Worm (Caenorhabditis elegans): ENCODE data around the gene C31A11.13.

Gene C31A11.13

DNA sequence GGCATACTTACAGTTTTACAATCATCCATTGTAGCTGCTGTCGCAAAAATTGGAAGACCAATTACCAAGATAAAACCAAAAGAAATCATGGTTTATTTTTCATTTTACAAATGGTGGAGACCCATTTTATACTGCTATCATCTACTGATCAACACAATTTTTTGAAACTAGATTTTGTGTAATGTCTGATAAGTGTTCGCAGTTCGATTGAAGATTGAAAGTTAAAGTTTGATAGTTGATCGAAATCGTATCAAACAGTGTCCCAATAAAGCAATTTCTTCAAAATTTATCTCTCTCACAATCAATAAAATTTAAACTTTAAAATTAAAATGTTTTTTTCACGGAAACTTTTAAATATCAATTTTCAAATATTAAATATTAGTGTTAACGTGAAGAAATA is 31.2 kb downstream of the C31A11.13 start, which contains the start of gene T13F3.6:
T13F3.6 (minus strand) TSS at position 101 of the 400 bp plus-strand sequence.
- no peak for TF ChIP-seq ctbp-1 (GFP tag; IDR thresholded peaks at IDR 0.05)
- TF ChIP-seq lin-1 (GFP tag; IDR thresholded peaks at IDR 0.05), result no peak
- TF ChIP-seq lim-7 (GFP tag; IDR thresholded peaks at IDR 0.05), result no peak
- TF ChIP-seq nhr-6 (tag; optimal IDR thresholded peaks at IDR 0.05), result no peak
- TF ChIP-seq zfp-3 (GFP tag; conservative IDR thresholded peaks at IDR 0.05), result no peak
- TF ChIP-seq tra-1 (GFP tag; IDR thresholded peaks at IDR 0.05), result no peak
- TF ChIP-seq mes-2 (tag; optimal IDR thresholded peaks at IDR 0.05; ENCODE audit: poor library complexity, severe bottlenecking), result no peak
- no peak for TF ChIP-seq dmd-8 (GFP tag; IDR thresholded peaks at IDR 0.05)
- no peak for TF ChIP-seq jun-1 (tag; optimal IDR thresholded peaks at IDR 0.05)
- TF ChIP-seq nhr-28 (tag; optimal IDR thresholded peaks at IDR 0.05), result no peak
- TF ChIP-seq hlh-30 (tag; optimal IDR thresholded peaks at IDR 0.05; ENCODE audit: insufficient read depth), result no peak
- no peak for TF ChIP-seq daf-12 (tag; optimal IDR thresholded peaks at IDR 0.05)
- no peak for TF ChIP-seq daf-19 (GFP tag; conservative IDR thresholded peaks at IDR 0.05)
- TF ChIP-seq madf-9 (GFP tag; conservative IDR thresholded peaks at IDR 0.05), result no peak
- TF ChIP-seq Y48G9A.11 (GFP tag; IDR thresholded peaks at IDR 0.05), result no peak
- no peak for TF ChIP-seq daf-8 (GFP tag; IDR thresholded peaks at IDR 0.05)

DNA sequence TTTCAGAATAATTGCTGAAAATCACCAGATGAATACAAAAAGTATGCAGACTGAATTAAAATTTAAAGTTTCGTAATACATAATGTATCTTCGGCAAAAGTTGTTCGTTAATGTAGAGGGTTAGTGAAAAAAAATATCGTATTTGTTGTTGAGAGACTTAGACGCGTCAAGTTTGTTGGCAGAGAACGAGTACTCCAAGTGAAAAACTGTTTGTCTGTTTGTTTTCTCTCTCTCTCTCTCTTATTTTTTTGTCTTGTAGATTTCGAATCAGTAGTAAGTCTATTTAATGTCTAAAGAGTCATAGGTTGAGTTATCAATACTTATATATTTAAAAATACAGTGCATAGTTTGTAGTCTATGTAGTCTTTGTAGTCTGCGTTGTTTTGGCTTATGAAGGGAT is 32.8 kb downstream of the C31A11.13 start, which contains the start of the genes fbxa-2 and T13F3.8:
fbxa-2 (minus strand) TSS at position 101 of the 400 bp plus-strand sequence.
T13F3.8 (plus strand) TSS at position 245 of the 400 bp plus-strand sequence.
- TF ChIP-seq nhr-28 (tag; optimal IDR thresholded peaks at IDR 0.05), result peak; percentile 39
- no peak for TF ChIP-seq nhr-11 (tag; optimal IDR thresholded peaks at IDR 0.05)
- TF ChIP-seq zfp-3 (GFP tag; conservative IDR thresholded peaks at IDR 0.05), result 0 out of 2 replicates have a peak, but pooled peaks have one; percentile 15

DNA sequence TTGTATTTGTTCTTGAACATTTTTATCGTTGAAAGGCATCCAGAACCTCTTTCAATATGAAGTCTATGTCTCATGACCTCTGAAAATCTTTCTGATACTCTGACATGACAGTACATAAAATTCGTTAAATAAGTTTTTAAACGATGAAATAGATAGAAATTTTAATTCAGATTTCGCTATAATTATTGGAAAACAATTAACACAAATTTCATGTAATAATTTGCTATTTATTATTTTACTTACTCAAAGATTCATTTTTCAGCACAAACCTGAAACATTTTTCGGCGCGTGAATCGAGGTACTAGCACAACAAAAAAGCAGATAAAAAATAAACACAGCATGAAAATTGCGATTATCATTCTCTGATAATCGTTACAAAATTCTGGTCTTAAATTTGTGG is 35.8 kb downstream of the C31A11.13 start, which contains the start of gene T13F3.4:
T13F3.4 (minus strand) TSS at position 101 of the 400 bp plus-strand sequence.
- TF ChIP-seq ceh-28 (tag; optimal IDR thresholded peaks at IDR 0.05) (no peak), dve-1 (tag; optimal IDR thresholded peaks at IDR 0.05; ENCODE audit: insufficient read depth) (no peak), nhr-41 (GFP tag; IDR thresholded peaks at IDR 0.05) (no peak), fos-1 (tag; optimal IDR thresholded peaks at IDR 0.05) (no peak), daf-12 (tag; optimal IDR thresholded peaks at IDR 0.05) (no peak), Y5F2A.4 (GFP tag; optimal IDR thresholded peaks at IDR 0.05) (no peak), aha-1 (tag) (no peak), Y48G9A.11 (GFP tag; IDR thresholded peaks at IDR 0.05) (no peak), nhr-6 (tag; optimal IDR thresholded peaks at IDR 0.05) (no peak), snpc-1.2 (GFP tag; IDR thresholded peaks at IDR 0.05) (no peak), hlh-30 (tag; optimal IDR thresholded peaks at IDR 0.05; ENCODE audit: insufficient read depth) (no peak), Y105C5A.15 (GFP tag; IDR thresholded peaks at IDR 0.05) (no peak), nhr-77 (tag; optimal IDR thresholded peaks at IDR 0.05) (no peak), zfp-3 (GFP tag; conservative IDR thresholded peaks at IDR 0.05) (no peak)

DNA sequence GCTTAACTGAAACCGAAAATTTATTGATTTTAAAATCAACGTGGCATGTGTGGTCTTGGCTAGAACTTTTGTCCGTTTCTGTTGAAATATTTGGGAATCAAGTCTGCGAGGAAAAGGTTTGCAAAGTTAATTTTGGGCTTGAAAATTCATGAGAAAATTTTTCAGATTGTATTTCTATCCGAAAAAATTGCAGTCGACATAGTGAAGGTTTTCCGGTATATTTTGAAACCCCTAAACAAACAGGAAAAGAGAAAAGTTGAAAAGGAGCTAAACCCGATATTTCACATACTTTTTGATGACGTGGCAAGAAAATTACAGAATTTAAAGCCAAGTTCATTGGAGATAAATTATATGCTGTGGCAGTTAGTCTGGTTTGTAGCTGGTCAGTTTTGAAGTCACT is 42.7 kb downstream of the C31A11.13 start, which contains the start of gene nhr-127:
nhr-127 (plus strand) TSS at position 301 of the 400 bp plus-strand sequence.
- no peak for TF ChIP-seq hlh-11 (tag; optimal IDR thresholded peaks at IDR 0.05)
- no peak for TF ChIP-seq hif-1 (tag; optimal IDR thresholded peaks at IDR 0.05)
- no peak for TF ChIP-seq aha-1 (tag)
- TF ChIP-seq nhr-76 (tag; optimal IDR thresholded peaks at IDR 0.05), result no peak
- no peak for TF ChIP-seq mdt-29 (GFP tag; IDR thresholded peaks at IDR 0.05)
- TF ChIP-seq ztf-11 (tag; optimal IDR thresholded peaks at IDR 0.05), result no peak
- TF ChIP-seq fos-1 (tag; optimal IDR thresholded peaks at IDR 0.05), result no peak

DNA sequence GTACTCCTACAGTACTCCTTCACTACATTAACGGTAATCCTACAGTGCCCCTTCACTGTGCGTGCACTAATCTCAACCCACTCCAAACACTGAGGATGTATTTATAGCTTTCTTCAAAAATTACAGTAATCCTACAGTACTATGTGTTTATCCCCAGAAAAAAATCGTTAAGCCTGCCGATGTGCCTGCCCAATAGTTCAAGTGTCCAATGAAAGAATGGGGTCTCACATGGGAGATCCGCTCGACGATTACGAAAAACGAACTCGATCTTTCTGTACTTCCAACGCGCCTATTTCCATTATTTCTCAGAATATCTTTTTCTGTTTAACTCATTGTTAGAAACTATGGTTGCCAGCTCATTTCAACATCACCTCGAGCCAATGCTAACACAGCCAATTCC is 44.2 kb downstream of the C31A11.13 start, which contains the start of gene nhr-218:
nhr-218 (plus strand) TSS at position 301 of the 400 bp plus-strand sequence.
- no peak for TF ChIP-seq lin-1 (GFP tag; IDR thresholded peaks at IDR 0.05)
- peak in 1 of 2 experiments; percentile 33 for TF ChIP-seq unc-62 (GFP tag; optimal IDR thresholded peaks at IDR 0.05 in 1 of 2)
- no peak for TF ChIP-seq unc-62 (tag; optimal IDR thresholded peaks at IDR 0.05)
